ENCODE assay signal across 3 fruit fly cellular contexts in genomic region chr3L:15968686-15969085, dm6.
TF ChIP-seq lines count a peak whose summit lies in the region.

No protein-coding gene starts in this region.

- no peak for TF ChIP-seq CTCF in whole organism, embryonic (GFP tag; optimal IDR thresholded peaks at IDR 0.05; lab: Kevin White, UChicago)

TF ChIP-seq in whole organism, adult, 20 proteins besides CTCF, POLR2A, EP300 and RAD21:
- TF ChIP-seq bab1 (GFP tag; optimal IDR thresholded peaks at IDR 0.05; lab: Kevin White, UChicago): peak; percentile 5
- no peak for TF ChIP-seq CG5204 (GFP tag; optimal IDR thresholded peaks at IDR 0.05; lab: Kevin White, UChicago)
- peak; percentile 50 for TF ChIP-seq cic (GFP tag; optimal IDR thresholded peaks at IDR 0.05; lab: Kevin White, UChicago)

TF ChIP-seq in whole organism, embryonic, 481 proteins besides CTCF, POLR2A, EP300 and RAD21:
- no peak for TF ChIP-seq abd-A (tag; optimal IDR thresholded peaks at IDR 0.05; lab: Kevin White, UChicago)
- no peak for TF ChIP-seq CG6813 (GFP tag; optimal IDR thresholded peaks at IDR 0.05; lab: Kevin White, UChicago)
- TF ChIP-seq sim (GFP tag; IDR thresholded peaks at IDR 0.05; lab: Robert Waterston, UW): no peak
- TF ChIP-seq CG5180 (GFP tag; optimal IDR thresholded peaks at IDR 0.05; lab: Kevin White, UChicago): no peak
- TF ChIP-seq eyg (GFP tag; optimal IDR thresholded peaks at IDR 0.05; lab: Kevin White, UChicago): no peak
- peak; percentile 59 for TF ChIP-seq sug (tag; optimal IDR thresholded peaks at IDR 0.05; lab: Kevin White, UChicago)
- no peak for TF ChIP-seq pita (GFP tag; optimal IDR thresholded peaks at IDR 0.05; lab: Kevin White, UChicago)
- TF ChIP-seq lov (optimal IDR thresholded peaks at IDR 0.05; lab: Kevin White, UChicago): no peak
- no peak for TF ChIP-seq lov (GFP tag; IDR thresholded peaks at IDR 0.05; lab: Robert Waterston, UW)
- TF ChIP-seq Dad (GFP tag; optimal IDR thresholded peaks at IDR 0.05; lab: Kevin White, UChicago): no peak
- TF ChIP-seq CG17802 (tag; optimal IDR thresholded peaks at IDR 0.05; lab: Kevin White, UChicago): no peak
- TF ChIP-seq Asciz (GFP tag; optimal IDR thresholded peaks at IDR 0.05; lab: Kevin White, UChicago): no peak
- peak; percentile 23 for TF ChIP-seq pros (GFP tag; optimal IDR thresholded peaks at IDR 0.05; lab: Kevin White, UChicago)
- TF ChIP-seq HLH54F (GFP tag; optimal IDR thresholded peaks at IDR 0.05; lab: Kevin White, UChicago): no peak
- no peak for TF ChIP-seq onecut (GFP tag; IDR thresholded peaks at IDR 0.05; lab: Robert Waterston, UW)
- TF ChIP-seq CG30431 (GFP tag; optimal IDR thresholded peaks at IDR 0.05; lab: Kevin White, UChicago): no peak
- no peak for TF ChIP-seq tll (GFP tag; optimal IDR thresholded peaks at IDR 0.05; lab: Kevin White, UChicago)
- TF ChIP-seq CG11093 (GFP tag; IDR thresholded peaks at IDR 0.05; lab: Robert Waterston, UW): no peak
- TF ChIP-seq ci (GFP tag; IDR thresholded peaks at IDR 0.05; lab: Robert Waterston, UW): no peak
- no peak for TF ChIP-seq Xrp1 (GFP tag; IDR thresholded peaks at IDR 0.05; lab: Robert Waterston, UW)
- TF ChIP-seq Vsx1 (GFP tag; optimal IDR thresholded peaks at IDR 0.05; lab: Kevin White, UChicago): no peak
- peak; percentile 51 for TF ChIP-seq CG34376 (GFP tag; optimal IDR thresholded peaks at IDR 0.05; lab: Kevin White, UChicago)
- no peak for TF ChIP-seq pho (GFP tag; optimal IDR thresholded peaks at IDR 0.05; lab: Kevin White, UChicago)
- TF ChIP-seq Max (GFP tag; optimal IDR thresholded peaks at IDR 0.05; lab: Kevin White, UChicago): no peak
- TF ChIP-seq gro (GFP tag; optimal IDR thresholded peaks at IDR 0.05; lab: Kevin White, UChicago): no peak
- TF ChIP-seq CG17612 (GFP tag; IDR thresholded peaks at IDR 0.05; lab: Robert Waterston, UW): no peak
- no peak for TF ChIP-seq Stat92E (GFP tag; optimal IDR thresholded peaks at IDR 0.05; lab: Kevin White, UChicago)
- TF ChIP-seq knrl (GFP tag; IDR thresholded peaks at IDR 0.05; lab: Robert Waterston, UW; ENCODE audit: partially characterized antibody): no peak
- peak; percentile 1 for TF ChIP-seq mirr (GFP tag; optimal IDR thresholded peaks at IDR 0.05; lab: Kevin White, UChicago)

TF ChIP-seq in whole organism, prepupa, 60 proteins besides CTCF, POLR2A, EP300 and RAD21:
- TF ChIP-seq svp (GFP tag; lab: Kevin White, UChicago): peak; percentile 93
- no peak for TF ChIP-seq Hr39 (GFP tag; optimal IDR thresholded peaks at IDR 0.05; lab: Kevin White, UChicago)
- no peak for TF ChIP-seq CG3032 (tag; optimal IDR thresholded peaks at IDR 0.05; lab: Kevin White, UChicago)
